Worm (Caenorhabditis elegans): ENCODE results near the gene C07E3.3.

ce11 chrII:10367202-10367601 is 9.9 kb upstream of the C07E3.3 start, which contains the start of gene ceh-57:
- TF ChIP-seq lsy-2 (tag; optimal IDR thresholded peaks at IDR 0.05) (no peak), nhr-10 (tag; optimal IDR thresholded peaks at IDR 0.05) (no peak), ctbp-1 (GFP tag; IDR thresholded peaks at IDR 0.05) (no peak), ztf-11 (tag; optimal IDR thresholded peaks at IDR 0.05) (no peak), ceh-28 (tag; optimal IDR thresholded peaks at IDR 0.05) (no peak), lin-1 (GFP tag; IDR thresholded peaks at IDR 0.05) (no peak)

All from whole organism, L4 larva.